Fruit fly (Drosophila melanogaster): ENCODE results near the gene betaTub85D.

betaTub85D gene

dm6 chr3R:9399951-9400392 lies 10.1 kb downstream of the betaTub85D start, which contains the start of gene CG34117 (continued):
- peak; percentile 29; the same call in 1 of the 2 replicates for TF ChIP-seq unc-4 (GFP tag; IDR thresholded peaks at IDR 0.05; ENCODE audit: partially characterized antibody)
- peak; percentile 25 for TF ChIP-seq jumu (GFP tag; optimal IDR thresholded peaks at IDR 0.05)
- TF ChIP-seq Sry-β (GFP tag; optimal IDR thresholded peaks at IDR 0.05), result no peak
- peak; percentile 58 for TF ChIP-seq sqz (GFP tag; optimal IDR thresholded peaks at IDR 0.05)
- TF ChIP-seq CG4730 (GFP tag; IDR thresholded peaks at IDR 0.05), result peak; percentile 71; the same call in 1 of the 2 replicates
- peak; percentile 78 for TF ChIP-seq CG1602 (GFP tag; optimal IDR thresholded peaks at IDR 0.05)
- no peak for TF ChIP-seq btn (GFP tag; optimal IDR thresholded peaks at IDR 0.05)
- TF ChIP-seq Dip2 (GFP tag; IDR thresholded peaks at IDR 0.05), result no peak
- peak; percentile 32 for TF ChIP-seq pfk (GFP tag; optimal IDR thresholded peaks at IDR 0.05)
- TF ChIP-seq Side (GFP tag; optimal IDR thresholded peaks at IDR 0.05), result peak; percentile 67
- peak; percentile 37 for TF ChIP-seq croc (GFP tag; conservative IDR thresholded peaks at IDR 0.05)
- peak; percentile 72 for TF ChIP-seq fd96Cb (tag; optimal IDR thresholded peaks at IDR 0.05)
- peak; percentile 43 for TF ChIP-seq CG8281 (tag; optimal IDR thresholded peaks at IDR 0.05)
- no peak for TF ChIP-seq CG7963 (GFP tag; IDR thresholded peaks at IDR 0.05; ENCODE audit: partially characterized antibody)
- 0 out of 2 replicates have a peak, but pooled peaks have one; percentile 18 for TF ChIP-seq cas (GFP tag; IDR thresholded peaks at IDR 0.05)
- TF ChIP-seq Nf-YA (GFP tag; IDR thresholded peaks at IDR 0.05), result peak; percentile 27; the same call in 1 of the 2 replicates
- TF ChIP-seq CG16863 (GFP tag; optimal IDR thresholded peaks at IDR 0.05), result peak; percentile 41
- no peak for TF ChIP-seq sc (optimal IDR thresholded peaks at IDR 0.05)
- TF ChIP-seq sc (GFP tag; optimal IDR thresholded peaks at IDR 0.05), result peak; percentile 58
- peak; percentile 53 for TF ChIP-seq CG6765 (GFP tag; optimal IDR thresholded peaks at IDR 0.05)
- TF ChIP-seq Six4 (GFP tag; optimal IDR thresholded peaks at IDR 0.05), result peak; percentile 69
- peak; percentile 78 for TF ChIP-seq CG14667 (GFP tag; IDR thresholded peaks at IDR 0.05)
- TF ChIP-seq CG31365 (tag; optimal IDR thresholded peaks at IDR 0.05), result no peak
- no peak for TF ChIP-seq CG10274 (GFP tag; optimal IDR thresholded peaks at IDR 0.05)
- TF ChIP-seq z (GFP tag; IDR thresholded peaks at IDR 0.05), result no peak
- TF ChIP-seq al (GFP tag; IDR thresholded peaks at IDR 0.05), result peak; percentile 74
- TF ChIP-seq CrebB (tag; optimal IDR thresholded peaks at IDR 0.05), result peak; percentile 65
- peak; percentile 56 for TF ChIP-seq ATbp (GFP tag; optimal IDR thresholded peaks at IDR 0.05)
- peak; percentile 58 for TF ChIP-seq gsb (GFP tag; IDR thresholded peaks at IDR 0.05)
- TF ChIP-seq ara (GFP tag; IDR thresholded peaks at IDR 0.05), result peak; percentile 81
- no peak for TF ChIP-seq wek (GFP tag; optimal IDR thresholded peaks at IDR 0.05)
- peak; percentile 67 for TF ChIP-seq CG15514 (GFP tag; optimal IDR thresholded peaks at IDR 0.05)
- TF ChIP-seq rib (GFP tag; IDR thresholded peaks at IDR 0.05), result 0 out of 2 replicates have a peak, but pooled peaks have one; percentile 52
- TF ChIP-seq tgo (GFP tag; IDR thresholded peaks at IDR 0.05), result peak; percentile 82
- TF ChIP-seq CG5180 (GFP tag; optimal IDR thresholded peaks at IDR 0.05), result peak; percentile 53
- peak; percentile 1 for TF ChIP-seq CG10565 (GFP tag; optimal IDR thresholded peaks at IDR 0.05)
- TF ChIP-seq Ravus (GFP tag; IDR thresholded peaks at IDR 0.05), result peak; percentile 31
- TF ChIP-seq ind (GFP tag; optimal IDR thresholded peaks at IDR 0.05), result peak; percentile 87
- no peak for TF ChIP-seq h (optimal IDR thresholded peaks at IDR 0.05)
- peak; percentile 100 for TF ChIP-seq grau (tag; optimal IDR thresholded peaks at IDR 0.05)
- peak in 1 of 2 experiments; percentile 73 for TF ChIP-seq Eip74EF (GFP tag; optimal IDR thresholded peaks at IDR 0.05)
- TF ChIP-seq slp2 (GFP tag; optimal IDR thresholded peaks at IDR 0.05), result peak; percentile 17
- TF ChIP-seq Spps (tag; optimal IDR thresholded peaks at IDR 0.05), result peak; percentile 67
- TF ChIP-seq CG13424 (tag; optimal IDR thresholded peaks at IDR 0.05), result peak; percentile 82
- TF ChIP-seq CG9727 (GFP tag; optimal IDR thresholded peaks at IDR 0.05), result peak; percentile 84
- TF ChIP-seq CG4820 (GFP tag; optimal IDR thresholded peaks at IDR 0.05), result peak; percentile 63
- TF ChIP-seq run (tag; optimal IDR thresholded peaks at IDR 0.05), result peak; percentile 40
- no peak for TF ChIP-seq CG17802 (tag; optimal IDR thresholded peaks at IDR 0.05)
- peak; percentile 90 for TF ChIP-seq CG32532 (GFP tag; IDR thresholded peaks at IDR 0.05)
- peak; percentile 85 for TF ChIP-seq CG13894 (tag; optimal IDR thresholded peaks at IDR 0.05)
- no peak for TF ChIP-seq Dref (GFP tag; IDR thresholded peaks at IDR 0.05)

Measured in whole organism, embryonic.